Fruit fly (Drosophila melanogaster) whole organism, embryonic: ENCODE data around the gene kraken.

Experiments
- Ada2b ChIP-seq: fragments of 200-800 bp; sonication (Bioruptor generic); IDR thresholded peaks from 2 replicates; pipeline ENCODE4 v1.3.6; 2022; ENCODE audit warnings: missing biosample characterization, missing genetic modification characterization
- Atf3 ChIP-seq: fragments of 200-800 bp; sonication (Bioruptor generic); optimal IDR thresholded peaks from 3 replicates; lab custom pipeline; 2016; ENCODE audit warnings: missing biosample characterization, missing genetic modification characterization
- Awh ChIP-seq: fragments of 200-800 bp; sonication (Bioruptor generic); IDR thresholded peaks from 2 replicates; pipeline ENCODE4, ENCODE4 v1.3.6; 2022; ENCODE audit warnings: missing biosample characterization, missing genetic modification characterization
- BEAF-32 ChIP-seq: fragments of 200-800 bp; sonication (Bioruptor generic); optimal IDR thresholded peaks from 3 replicates; lab custom pipeline; 2017; ENCODE audit warnings: missing biosample characterization, missing genetic modification characterization, mild to moderate bottlenecking, moderate library complexity, missing genetic modification reagents
- Blimp-1 ChIP-seq: fragments of 200-800 bp; sonication (Bioruptor generic); optimal IDR thresholded peaks from 3 replicates; lab custom pipeline; 2018; ENCODE audit warnings: missing biosample characterization, missing genetic modification characterization, mild to moderate bottlenecking, moderate library complexity, missing genetic modification reagents
- C15 ChIP-seq: fragments of 200-800 bp; sonication (Bioruptor generic); IDR thresholded peaks from 3 replicates; pipeline ENCODE4 v1.3.6; 2022; ENCODE audit warnings: missing biosample characterization, missing genetic modification characterization
- CG10267 ChIP-seq: fragments of 200-800 bp; sonication (Bioruptor generic); optimal IDR thresholded peaks from 2 replicates; lab custom pipeline; 2018; ENCODE audit warnings: missing biosample characterization, mild to moderate bottlenecking, missing genetic modification characterization, moderate library complexity
- CG10321 ChIP-seq: fragments of 200-800 bp; sonication (Bioruptor generic); IDR thresholded peaks from 2 replicates; pipeline ENCODE4 v1.3.6; 2022; ENCODE audit warnings: missing biosample characterization, missing genetic modification characterization
- CG11560 ChIP-seq: fragments of 200-800 bp; sonication (Bioruptor generic); IDR thresholded peaks from 3 replicates; pipeline ENCODE4 v1.3.6; 2022; ENCODE audit warnings: missing biosample characterization, missing genetic modification characterization
- CG12104 ChIP-seq: fragments of 200-800 bp; sonication (Bioruptor generic); optimal IDR thresholded peaks from 3 replicates; lab custom pipeline; 2016; ENCODE audit warnings: missing biosample characterization, missing genetic modification characterization
- CG13296 ChIP-seq: fragments of 200-800 bp; sonication (Bioruptor generic); optimal IDR thresholded peaks from 3 replicates; lab custom pipeline; 2018; ENCODE audit warnings: missing biosample characterization, mild to moderate bottlenecking, missing genetic modification characterization
- CG13775 ChIP-seq: fragments of 200-800 bp; sonication (Bioruptor generic); optimal IDR thresholded peaks from 3 replicates; lab custom pipeline; 2017; ENCODE audit warnings: missing biosample characterization, mild to moderate bottlenecking, missing genetic modification characterization
- CG14710 ChIP-seq: fragments of 200-800 bp; sonication (Bioruptor generic); optimal IDR thresholded peaks from 3 replicates; lab custom pipeline; 2019; ENCODE audit warnings: missing biosample characterization, mild to moderate bottlenecking, missing genetic modification characterization, moderate library complexity
- CG15479 ChIP-seq: fragments of 200-800 bp; sonication (Bioruptor generic); optimal IDR thresholded peaks from 3 replicates; lab custom pipeline; 2019; ENCODE audit warnings: missing biosample characterization, mild to moderate bottlenecking, missing genetic modification characterization, moderate library complexity
- CG15601 ChIP-seq: fragments of 200-800 bp; sonication (Bioruptor generic); optimal IDR thresholded peaks from 3 replicates; lab custom pipeline; 2019; ENCODE audit warnings: missing biosample characterization, mild to moderate bottlenecking, missing genetic modification characterization, moderate library complexity
- CG16815 ChIP-seq: fragments of 200-800 bp; sonication (Bioruptor generic); optimal IDR thresholded peaks from 3 replicates; lab custom pipeline; 2017; ENCODE audit warnings: missing biosample characterization, mild to moderate bottlenecking, missing genetic modification characterization
- CG17361 ChIP-seq: fragments of 200-800 bp; sonication (Bioruptor generic); IDR thresholded peaks from 3 replicates; pipeline ENCODE4 v1.3.6; 2022; ENCODE audit warnings: missing biosample characterization, missing genetic modification characterization
- CG18262 ChIP-seq: fragments of 200-800 bp; optimal IDR thresholded peaks from 3 replicates; lab custom pipeline; 2019; ENCODE audit warnings: missing biosample characterization, mild to moderate bottlenecking, missing genetic modification characterization, moderate library complexity
- CG32772 ChIP-seq: fragments of 200-800 bp; sonication (Bioruptor generic); IDR thresholded peaks from 2 replicates; pipeline ENCODE4 v1.3.6; 2022; ENCODE audit warnings: missing biosample characterization, missing genetic modification characterization
- CG3281 ChIP-seq: fragments of 200-800 bp; sonication (Bioruptor generic); optimal IDR thresholded peaks from 3 replicates; lab custom pipeline; 2017; ENCODE audit warnings: missing biosample characterization, mild to moderate bottlenecking, missing genetic modification characterization
- CG43689 ChIP-seq: fragments of 200-800 bp; sonication (Bioruptor generic); IDR thresholded peaks from 2 replicates; pipeline ENCODE4 v1.3.6; 2022; ENCODE audit warnings: missing biosample characterization, missing genetic modification characterization
- CG6272 ChIP-seq: fragments of 200-800 bp; sonication (Bioruptor generic); IDR thresholded peaks from 2 replicates; pipeline ENCODE4 v1.3.6; 2022; ENCODE audit warnings: missing biosample characterization, missing genetic modification characterization
- CG7987 ChIP-seq: fragments of 200-800 bp; sonication (Bioruptor generic); optimal IDR thresholded peaks from 2 replicates; lab custom pipeline; 2018; ENCODE audit warnings: missing biosample characterization, mild to moderate bottlenecking, missing genetic modification characterization, moderate library complexity
- CG8924 ChIP-seq: fragments of 200-800 bp; optimal IDR thresholded peaks from 3 replicates; lab custom pipeline; 2019; ENCODE audit warnings: missing biosample characterization, mild to moderate bottlenecking, missing genetic modification characterization, moderate library complexity
- Ets97D ChIP-seq: fragments of 200-800 bp; sonication (Bioruptor generic); optimal IDR thresholded peaks from 3 replicates; lab custom pipeline; 2016; ENCODE audit warnings: missing biosample characterization, missing genetic modification characterization
- Hey ChIP-seq: fragments of 200-800 bp; sonication (Bioruptor generic); optimal IDR thresholded peaks from 3 replicates; lab custom pipeline; 2018; ENCODE audit warnings: missing biosample characterization, mild to moderate bottlenecking, missing genetic modification characterization
- Hr3 ChIP-seq: fragments of 200-800 bp; sonication (Bioruptor generic); optimal IDR thresholded peaks from 3 replicates; lab custom pipeline; 2016; ENCODE audit warnings: missing biosample characterization, missing genetic modification characterization
- Lim3 ChIP-seq: fragments of 200-800 bp; sonication (Bioruptor generic); IDR thresholded peaks from 2 replicates; pipeline ENCODE4 v1.3.6; 2022; ENCODE audit warnings: missing biosample characterization, missing genetic modification characterization
- Max ChIP-seq: fragments of 200-800 bp; sonication (Bioruptor generic); optimal IDR thresholded peaks from 2 replicates; lab custom pipeline; 2016; ENCODE audit warnings: missing biosample characterization, mild to moderate bottlenecking, missing genetic modification characterization
- Rx ChIP-seq: fragments of 200-800 bp; sonication (Bioruptor generic); IDR thresholded peaks from 2 replicates; pipeline ENCODE4 v1.3.6; 2022; ENCODE audit warnings: missing biosample characterization, missing genetic modification characterization
- Sox102F ChIP-seq: fragments of 200-800 bp; sonication (Bioruptor generic); optimal IDR thresholded peaks from 2 replicates; lab custom pipeline; 2018; ENCODE audit warnings: missing biosample characterization, mild to moderate bottlenecking, missing genetic modification characterization, moderate library complexity
- Spps ChIP-seq: fragments of 200-800 bp; sonication (Bioruptor generic); optimal IDR thresholded peaks from 2 replicates; lab custom pipeline; 2018; ENCODE audit warnings: missing biosample characterization, mild to moderate bottlenecking, missing genetic modification characterization
- Sry-β ChIP-seq: fragments of 200-800 bp; sonication (Bioruptor generic); optimal IDR thresholded peaks from 2 replicates; lab custom pipeline; 2018; ENCODE audit warnings: missing biosample characterization, mild to moderate bottlenecking, missing genetic modification characterization, moderate library complexity
- Taf1 ChIP-seq: fragments of 200-800 bp; sonication (Bioruptor generic); IDR thresholded peaks from 2 replicates; pipeline ENCODE4 v1.3.6; 2022; ENCODE audit warnings: missing biosample characterization, missing genetic modification characterization
- Xbp1 ChIP-seq: fragments of 200-800 bp; sonication (Bioruptor generic); optimal IDR thresholded peaks from 3 replicates; lab custom pipeline; 2016; ENCODE audit warnings: missing biosample characterization, mild to moderate bottlenecking, missing genetic modification characterization
- ara ChIP-seq: fragments of 200-800 bp; sonication (Bioruptor generic); IDR thresholded peaks from 2 replicates; pipeline ENCODE4 v1.3.6; 2022; ENCODE audit warnings: missing biosample characterization, missing genetic modification characterization
- btn ChIP-seq: fragments of 200-800 bp; sonication (Bioruptor generic); optimal IDR thresholded peaks from 2 replicates; lab custom pipeline; 2016; ENCODE audit warnings: missing biosample characterization, missing genetic modification characterization
- chm ChIP-seq: fragments of 200-800 bp; sonication (Bioruptor generic); IDR thresholded peaks from 2 replicates; pipeline ENCODE4 v1.3.6; 2022; ENCODE audit warnings: missing biosample characterization, missing genetic modification characterization
- crp ChIP-seq, 2 experiments: fragments of 200-800 bp; sonication (Bioruptor generic); optimal IDR thresholded peaks; 2 replicates in 1 of 2; 3 replicates in 1 of 2; lab custom pipeline; 2017; ENCODE audit warnings: missing biosample characterization in 2 of 2, missing genetic modification characterization in 2 of 2, mild to moderate bottlenecking in 1 of 2, moderate library complexity in 1 of 2
- dan ChIP-seq: fragments of 200-800 bp; sonication (Bioruptor generic); IDR thresholded peaks from 2 replicates; pipeline ENCODE4 v1.3.6; 2022; ENCODE audit warnings: missing biosample characterization, missing genetic modification characterization
- hkb ChIP-seq, 2 experiments: fragments of 200-800 bp in 1 of 2; fragments of >200 bp in 1 of 2; sonication (Bioruptor generic) in 1 of 2; IDR thresholded peaks in 1 of 2; optimal IDR thresholded peaks in 1 of 2; 2 replicates each; pipeline versions ENCODE4 v1.3.6 to Lab custom; 2017 to 2022; ENCODE audit warnings: missing biosample characterization in 1 of 2, missing genetic modification characterization in 1 of 2
- ind ChIP-seq: fragments of 200-800 bp; sonication (Bioruptor generic); optimal IDR thresholded peaks from 3 replicates; lab custom pipeline; 2016; ENCODE audit warnings: missing biosample characterization, missing genetic modification characterization
- lab ChIP-seq: fragments of 200-800 bp; sonication (Bioruptor generic); optimal IDR thresholded peaks from 3 replicates; lab custom pipeline; 2017; ENCODE audit warnings: missing biosample characterization, missing genetic modification characterization, mild to moderate bottlenecking, moderate library complexity, missing genetic modification reagents
- nom ChIP-seq: fragments of 200-800 bp; sonication (Bioruptor generic); optimal IDR thresholded peaks from 2 replicates; lab custom pipeline; 2017; ENCODE audit warnings: missing biosample characterization, missing genetic modification characterization, mild to moderate bottlenecking, moderate library complexity, missing genetic modification reagents
- p53 ChIP-seq: fragments of 200-800 bp; sonication (Bioruptor generic); optimal IDR thresholded peaks from 2 replicates; lab custom pipeline; 2016; ENCODE audit warnings: missing biosample characterization, missing genetic modification characterization
- phol ChIP-seq: fragments of 200-800 bp; sonication (Bioruptor generic); optimal IDR thresholded peaks from 3 replicates; lab custom pipeline; 2018; ENCODE audit warnings: missing biosample characterization, mild to moderate bottlenecking, missing genetic modification characterization, moderate library complexity
- sisA ChIP-seq: fragments of 200-800 bp; sonication (Bioruptor generic); IDR thresholded peaks from 2 replicates; pipeline ENCODE4 v1.3.6; 2022; ENCODE audit warnings: missing biosample characterization, missing genetic modification characterization
- sug ChIP-seq: fragments of 200-800 bp; optimal IDR thresholded peaks from 2 replicates; lab custom pipeline; 2019; ENCODE audit warnings: missing biosample characterization, mild to moderate bottlenecking, missing genetic modification characterization, moderate library complexity
- trh ChIP-seq: fragments of 200-800 bp; sonication (Bioruptor generic); optimal IDR thresholded peaks from 2 replicates; lab custom pipeline; 2016; ENCODE audit warnings: missing biosample characterization, missing genetic modification characterization
- wor ChIP-seq: fragments of 200-800 bp; sonication (Bioruptor generic); IDR thresholded peaks from 2 replicates; pipeline ENCODE4 v1.3.6; 2022; ENCODE audit warnings: missing biosample characterization, missing genetic modification characterization

kraken gene

dm6 chr2L:865851-866250 lies 13.3 kb downstream of the kraken start (continued):
- peak; percentile 84 for TF ChIP-seq Taf1 (GFP tag; lab: Robert Waterston, UW)
- peak; percentile 95 for TF ChIP-seq phol (tag; lab: Kevin White, UChicago)
- peak; percentile 97 for TF ChIP-seq CG8924 (tag; lab: Kevin White, UChicago)
- TF ChIP-seq sug (tag; lab: Kevin White, UChicago), result peak; percentile 91
- TF ChIP-seq Sox102F (GFP tag; lab: Kevin White, UChicago), result peak; percentile 98
- TF ChIP-seq CG14710, result peak; percentile 93
- TF ChIP-seq CG17361 (GFP tag; lab: Robert Waterston, UW), result peak; percentile 96
- TF ChIP-seq Ada2b (GFP tag; lab: Robert Waterston, UW), result peak; percentile 97
- peak; percentile 98 for TF ChIP-seq lab (GFP tag; lab: Kevin White, UChicago)
- TF ChIP-seq CG15601, result peak; percentile 92
- peak; percentile 95 for TF ChIP-seq CG18262 (tag; lab: Kevin White, UChicago)
- TF ChIP-seq Awh (GFP tag; lab: Robert Waterston, UW), result peak; percentile 94
- TF ChIP-seq hkb (optimal IDR thresholded peaks at IDR 0.05; lab: Kevin White, UChicago), result peak; percentile 7
- TF ChIP-seq hkb (GFP tag; IDR thresholded peaks at IDR 0.05; lab: Robert Waterston, UW), result peak; percentile 97
- TF ChIP-seq Hey (tag; lab: Kevin White, UChicago), result peak; percentile 78
- TF ChIP-seq BEAF-32 (GFP tag; lab: Kevin White, UChicago), result peak; percentile 7
- TF ChIP-seq C15 (GFP tag; lab: Robert Waterston, UW), result peak; percentile 94
- TF ChIP-seq ind (GFP tag; lab: Kevin White, UChicago), result peak; percentile 97
- TF ChIP-seq nom (GFP tag; lab: Kevin White, UChicago), result peak; percentile 85
- TF ChIP-seq CG32772 (GFP tag; lab: Robert Waterston, UW), result peak; percentile 96
- peak; percentile 91 for TF ChIP-seq CG15479 (GFP tag; lab: Kevin White, UChicago)
- peak; percentile 80 for TF ChIP-seq dan (GFP tag; lab: Robert Waterston, UW)
- peak; percentile 94 for TF ChIP-seq trh
- peak; percentile 95 for TF ChIP-seq Hr3
- peak; percentile 93 for TF ChIP-seq CG13775
- peak; percentile 52 for TF ChIP-seq Sry-β (GFP tag; lab: Kevin White, UChicago)
- TF ChIP-seq CG11560 (tag; lab: Robert Waterston, UW), result peak; percentile 83
- peak; percentile 95 for TF ChIP-seq CG3281 (GFP tag; lab: Kevin White, UChicago)
- peak; percentile 95 for TF ChIP-seq CG12104 (GFP tag; lab: Kevin White, UChicago)
- peak; percentile 91 for TF ChIP-seq CG43689
- TF ChIP-seq p53 (GFP tag; lab: Kevin White, UChicago), result peak; percentile 68
- peak; percentile 88 for TF ChIP-seq Ets97D (GFP tag; lab: Kevin White, UChicago)
- TF ChIP-seq Lim3 (GFP tag; lab: Robert Waterston, UW), result peak; percentile 90
- TF ChIP-seq Max (GFP tag; lab: Kevin White, UChicago), result peak; percentile 96
- peak; percentile 92 for TF ChIP-seq btn (GFP tag; lab: Kevin White, UChicago)
- TF ChIP-seq Rx (GFP tag; lab: Robert Waterston, UW), result peak; percentile 96
- peak; percentile 79 for TF ChIP-seq CG10321 (GFP tag; lab: Robert Waterston, UW)
- TF ChIP-seq chm (GFP tag; lab: Robert Waterston, UW), result peak; percentile 97
- peak; percentile 93 for TF ChIP-seq CG16815 (GFP tag; lab: Kevin White, UChicago)
- peak; percentile 97 for TF ChIP-seq ara (GFP tag; lab: Robert Waterston, UW)
- TF ChIP-seq CG7987 (GFP tag; lab: Kevin White, UChicago), result peak; percentile 92
- TF ChIP-seq Blimp-1 (GFP tag; lab: Kevin White, UChicago), result peak; percentile 95
- peak; percentile 92 for TF ChIP-seq CG6272 (GFP tag; lab: Robert Waterston, UW)
- TF ChIP-seq sisA (GFP tag; lab: Robert Waterston, UW), result peak; percentile 96
- peak; percentile 87 for TF ChIP-seq Atf3 (GFP tag; lab: Kevin White, UChicago)
- peak in 1 of 2 experiments; percentile 66 for TF ChIP-seq crp (GFP tag; optimal IDR thresholded peaks at IDR 0.05; lab: Kevin White, UChicago)
- TF ChIP-seq CG13296 (GFP tag; lab: Kevin White, UChicago), result peak; percentile 94
- TF ChIP-seq Spps, result peak; percentile 92
- peak; percentile 90 for TF ChIP-seq CG10267
- TF ChIP-seq Xbp1 (GFP tag; lab: Kevin White, UChicago), result peak; percentile 97
- TF ChIP-seq wor (GFP tag; lab: Robert Waterston, UW), result peak; percentile 94
